Fruit fly (Drosophila melanogaster): Measurements from ENCODE around the gene CG31954.

CG31954 gene

DNA sequence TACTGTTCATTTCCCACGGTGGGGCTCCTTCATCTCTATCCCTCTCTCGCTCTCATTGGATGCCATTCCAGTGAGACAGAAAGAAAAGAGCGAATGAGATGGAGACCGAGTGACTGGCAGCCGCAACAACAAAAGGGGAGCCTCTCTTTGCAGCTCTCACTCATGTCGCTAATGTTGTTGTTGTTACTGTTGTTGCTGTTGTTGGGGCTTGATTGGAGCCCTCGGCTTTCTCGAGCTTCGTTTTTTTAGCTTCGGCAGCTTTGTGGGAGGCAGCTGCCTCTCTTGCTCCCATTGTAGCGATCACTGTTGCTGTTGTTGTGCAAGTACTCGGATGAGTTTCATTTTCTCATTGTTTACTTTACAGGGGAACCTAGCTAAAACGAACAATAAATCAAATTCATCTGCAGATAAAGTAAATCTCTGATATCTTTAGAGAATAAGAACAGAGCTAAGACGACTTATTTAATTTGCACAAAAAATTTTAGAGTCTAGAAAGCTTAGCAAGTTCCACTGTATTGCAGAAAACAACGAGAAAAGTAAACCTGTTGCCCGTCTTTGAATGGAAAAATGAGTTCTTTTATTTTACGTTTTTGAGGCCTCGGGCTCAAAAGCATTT lies 24.4 kb upstream of the CG31954 start:
- TF ChIP-seq noc (tag; optimal IDR thresholded peaks at IDR 0.05), result peak; percentile 10

DNA sequence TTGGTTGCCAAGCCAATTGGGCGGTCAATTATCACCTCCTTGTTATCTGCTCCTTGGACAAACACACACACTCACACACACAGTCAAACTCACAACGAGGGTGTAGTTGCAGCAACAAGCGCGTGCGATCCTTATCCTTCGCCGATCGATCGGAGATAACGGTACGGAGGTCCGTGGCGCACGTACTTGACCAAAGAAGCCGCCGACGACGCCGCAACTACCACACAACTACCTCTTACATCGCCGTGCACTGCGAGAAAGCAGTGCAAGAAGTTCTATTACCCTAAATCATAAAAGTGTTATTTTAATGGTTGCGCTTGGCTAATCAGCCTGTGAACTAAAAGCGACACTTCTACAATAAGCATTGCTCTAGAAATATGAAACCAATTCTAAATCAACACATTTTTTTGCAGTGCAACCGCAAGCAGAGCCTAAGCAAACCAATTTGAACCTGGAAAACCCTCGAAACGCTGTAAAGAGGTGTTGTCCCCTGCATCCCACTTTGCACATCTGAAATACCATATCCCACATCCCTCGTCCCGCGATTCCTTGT lies 23.1 kb upstream of the CG31954 start:
- no peak for TF ChIP-seq noc (tag; optimal IDR thresholded peaks at IDR 0.05)

DNA sequence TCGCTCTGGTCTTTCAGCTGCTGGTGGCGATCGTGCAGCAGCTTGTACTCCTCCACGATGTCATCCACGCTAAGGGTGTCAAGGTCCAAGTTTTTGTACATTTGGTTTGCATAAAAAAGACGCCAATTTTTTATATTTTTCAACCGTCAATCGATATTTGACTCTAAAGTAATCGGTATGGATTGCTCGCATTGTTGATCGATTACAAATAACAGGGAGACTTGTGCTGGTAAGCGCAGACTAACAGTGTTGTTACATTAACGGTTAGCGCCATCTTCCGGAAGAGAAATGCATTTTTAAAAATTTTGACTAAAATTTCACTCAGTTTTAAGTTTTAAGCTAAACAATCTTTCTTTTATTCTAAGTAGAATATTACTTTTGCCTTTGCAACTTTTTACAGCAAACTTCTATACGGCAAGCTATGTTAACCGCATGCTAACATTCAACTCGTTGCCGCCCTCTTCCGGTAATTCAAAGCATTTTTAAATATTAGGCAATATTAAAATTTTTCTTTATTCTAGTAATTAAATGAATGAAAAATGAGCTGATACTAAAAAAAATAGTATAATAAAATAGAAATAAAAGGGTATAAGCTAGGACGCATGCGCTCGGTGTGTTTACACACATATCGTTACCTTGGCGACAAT lies 20.4 kb upstream of the CG31954 start, which contains the start of the genes Spindly and IFT57:
Gene Spindly, minus strand, starts transcription at position 132 of the 647 bp plus-strand sequence.
Gene IFT57, plus strand, starts transcription at position 604 of the 647 bp plus-strand sequence.
- TF ChIP-seq noc (tag; optimal IDR thresholded peaks at IDR 0.05), result no peak

DNA sequence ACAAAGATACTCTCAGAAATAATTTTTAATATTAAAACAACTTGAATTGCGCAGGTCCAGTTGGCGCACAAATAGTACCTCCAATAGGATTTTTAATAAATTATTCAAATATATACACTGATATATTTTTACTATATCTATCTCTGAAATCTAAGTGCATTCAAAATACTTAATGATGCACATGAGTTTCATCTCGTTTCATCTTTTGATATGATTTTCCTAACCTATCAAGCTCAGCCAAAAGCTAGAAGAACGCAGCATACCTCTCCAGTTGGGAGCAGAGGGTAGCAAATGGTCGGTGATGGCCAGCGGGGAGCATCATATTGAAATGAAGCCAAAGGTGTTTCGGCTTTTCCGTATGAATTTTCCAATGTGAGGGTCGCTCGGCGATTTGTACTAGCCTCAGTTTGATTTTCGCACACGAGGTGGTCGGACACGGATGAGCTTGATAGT lies 14.9 kb upstream of the CG31954 start, which contains the start of gene CG8852:
Gene CG8852, plus strand, starts transcription at position 403 of the 453 bp plus-strand sequence.
- TF ChIP-seq noc (tag; optimal IDR thresholded peaks at IDR 0.05), result no peak

DNA sequence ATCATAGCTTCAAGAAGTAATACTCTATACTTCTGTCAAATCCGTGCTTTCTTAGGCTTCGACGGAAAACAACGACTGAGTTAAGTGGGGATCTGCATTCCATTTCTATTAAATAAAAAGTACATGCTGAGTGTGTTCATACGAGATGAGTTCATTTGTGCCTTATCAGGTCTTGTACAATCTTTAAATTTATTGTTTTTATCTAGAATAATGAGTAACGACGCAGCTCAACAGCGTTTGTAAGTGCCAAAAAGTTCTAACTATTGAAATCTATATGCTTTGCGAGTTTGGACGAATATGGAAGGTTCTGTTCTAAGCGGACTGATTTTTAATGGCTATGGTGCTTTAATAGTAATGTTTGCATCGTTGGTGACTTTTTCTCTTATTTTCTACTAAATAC lies 14.1 kb upstream of the CG31954 start, which contains the start of gene Sr-CIV:
Gene Sr-CIV, minus strand, starts transcription at position 101 of the 400 bp plus-strand sequence.
- no peak for TF ChIP-seq noc (tag; optimal IDR thresholded peaks at IDR 0.05)

DNA sequence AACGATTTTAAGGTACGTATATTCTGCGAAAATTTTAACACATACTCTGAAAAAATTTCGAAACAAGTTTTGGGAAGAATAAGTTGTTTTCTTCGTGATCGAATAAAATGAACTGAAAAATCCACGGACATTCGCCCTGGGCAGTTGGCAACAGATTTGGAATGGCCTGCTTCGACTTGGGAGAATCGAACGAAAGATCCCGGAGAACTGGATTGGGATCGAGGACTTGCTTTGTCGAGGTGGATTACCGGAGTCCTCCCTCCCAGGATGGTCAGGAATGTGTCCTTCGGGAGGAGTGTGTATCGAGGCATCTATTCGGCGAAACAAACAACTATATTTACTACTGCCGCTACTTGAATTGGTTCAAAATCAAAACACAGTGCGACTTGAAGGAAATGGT lies 9.6 kb upstream of the CG31954 start, which contains the start of the genes CG3213 and CG8851:
Gene CG3213, minus strand, starts transcription at position 101 of the 400 bp plus-strand sequence.
Gene CG8851, plus strand, starts transcription at position 127 of the 400 bp plus-strand sequence.
- no peak for TF ChIP-seq noc (tag; optimal IDR thresholded peaks at IDR 0.05)

DNA sequence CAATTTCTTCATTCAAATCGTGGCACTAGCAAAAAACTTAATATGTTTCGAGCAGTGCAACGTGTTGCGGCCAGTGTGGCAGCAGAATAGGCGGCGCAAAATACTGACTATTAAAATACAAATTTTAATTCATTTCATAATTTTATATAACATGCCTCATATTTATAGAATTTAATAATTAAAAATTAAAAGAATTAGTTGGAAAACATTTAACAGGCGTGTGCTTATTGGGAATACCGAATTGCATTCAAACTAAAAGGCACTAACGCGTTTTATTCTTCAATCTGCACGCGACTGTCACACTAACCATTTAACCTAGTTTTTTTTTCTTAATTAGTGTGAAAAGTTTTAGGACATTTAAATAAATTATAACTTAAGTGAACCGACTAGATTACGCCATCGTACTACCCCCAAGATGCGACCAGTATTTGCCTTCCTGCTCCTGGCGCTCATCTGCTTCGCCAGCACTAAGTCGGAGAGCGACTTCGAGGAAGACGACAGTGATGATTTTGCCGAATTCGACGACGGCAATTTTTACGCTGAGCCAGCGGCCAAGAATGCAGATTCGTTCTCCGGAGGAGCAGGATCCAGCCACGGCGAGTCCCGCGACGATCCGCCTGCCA lies 4.8 kb upstream of the CG31954 start, which contains the start of the genes LeuRS and CG17593:
Gene LeuRS, minus strand, starts transcription at position 88 of the 623 bp plus-strand sequence.
Gene CG17593, plus strand, starts transcription at position 304 of the 623 bp plus-strand sequence.
- no peak for TF ChIP-seq noc (tag; optimal IDR thresholded peaks at IDR 0.05)

DNA sequence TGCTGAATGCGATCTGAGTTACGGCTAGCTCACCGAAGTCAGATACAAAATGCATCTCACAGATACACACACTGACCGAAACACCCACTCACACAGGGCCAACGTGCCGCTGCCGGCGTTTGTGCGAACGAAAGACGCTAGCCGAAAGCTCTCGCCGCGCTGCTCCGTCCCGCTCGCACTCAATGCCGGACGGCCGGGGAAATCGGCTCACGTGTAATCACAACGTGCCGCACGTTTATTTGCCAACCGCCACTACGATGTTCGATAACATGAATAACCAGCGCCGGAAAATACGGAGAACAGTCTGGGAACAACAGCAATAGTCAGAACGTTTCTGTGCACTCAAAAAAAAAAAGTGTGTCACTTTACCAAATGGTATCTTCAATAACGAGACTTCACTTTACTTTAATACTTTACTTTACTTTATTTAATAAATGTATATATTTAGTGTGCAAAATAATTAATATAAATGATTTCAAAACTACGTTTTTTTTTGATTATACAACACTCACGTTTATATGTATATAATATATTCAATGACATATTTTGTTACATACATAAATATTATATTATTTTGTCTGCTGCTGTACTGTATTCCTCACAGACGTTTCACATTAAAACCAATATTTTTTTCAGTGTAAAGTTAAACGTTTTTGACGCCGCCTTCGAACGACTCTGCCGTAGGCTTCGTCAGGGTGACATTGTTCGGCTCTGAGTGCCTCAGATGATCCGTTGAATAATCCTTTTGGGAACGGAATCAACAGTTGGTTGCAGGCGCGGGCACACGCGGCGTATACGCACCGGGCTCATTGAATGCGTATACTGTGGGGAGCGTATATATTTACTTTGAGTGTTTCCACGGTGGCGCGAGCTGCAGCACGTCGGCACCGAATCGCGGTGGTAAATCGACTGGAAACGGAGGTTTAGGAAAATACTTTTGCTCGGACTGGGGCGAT lies 2.4 kb downstream of the CG31954 start, which contains the start of gene tim:
Gene tim, minus strand, starts transcription at position 911 of the 956 bp plus-strand sequence.
- TF ChIP-seq noc (tag; optimal IDR thresholded peaks at IDR 0.05), result no peak

DNA sequence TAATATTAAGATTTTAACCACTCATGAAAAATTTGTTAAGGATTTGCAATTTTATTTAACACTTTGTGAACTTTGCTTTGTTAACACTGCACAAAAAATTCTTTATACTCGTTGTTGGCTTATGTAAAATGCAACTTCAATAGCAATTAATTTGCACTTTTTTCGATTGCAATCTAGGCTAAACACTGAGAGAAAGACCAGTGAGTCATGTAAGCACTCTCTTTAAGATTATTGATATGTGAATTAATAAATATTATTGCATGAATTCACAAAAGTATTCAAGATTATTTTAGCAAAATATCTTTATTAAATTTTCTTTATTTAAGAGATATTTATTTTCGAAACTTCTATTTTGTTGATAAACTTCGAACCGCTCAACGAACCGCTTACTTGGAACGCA lies 3.1 kb downstream of the CG31954 start:
- no peak for TF ChIP-seq noc (tag; optimal IDR thresholded peaks at IDR 0.05)

DNA sequence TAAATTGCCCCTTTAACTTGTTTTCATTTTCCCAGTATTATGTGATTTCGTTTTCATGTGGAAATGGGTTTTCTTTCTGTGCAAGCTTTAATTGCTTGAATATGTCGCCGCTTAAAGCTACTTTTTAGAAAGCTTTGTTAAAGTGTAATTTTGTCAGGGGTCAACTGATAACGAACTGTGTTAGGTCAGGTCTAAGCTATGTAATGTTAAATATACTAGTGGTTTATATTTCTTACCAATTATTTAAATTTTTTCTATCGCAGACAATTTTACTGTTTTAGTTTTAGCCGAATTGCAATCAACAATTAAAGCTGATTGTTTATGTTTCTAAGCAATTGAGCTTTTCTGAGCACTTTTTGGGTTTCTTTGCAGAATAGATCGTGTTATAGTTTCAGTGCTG lies 3.6 kb downstream of the CG31954 start:
- TF ChIP-seq noc (tag; optimal IDR thresholded peaks at IDR 0.05), result no peak

DNA sequence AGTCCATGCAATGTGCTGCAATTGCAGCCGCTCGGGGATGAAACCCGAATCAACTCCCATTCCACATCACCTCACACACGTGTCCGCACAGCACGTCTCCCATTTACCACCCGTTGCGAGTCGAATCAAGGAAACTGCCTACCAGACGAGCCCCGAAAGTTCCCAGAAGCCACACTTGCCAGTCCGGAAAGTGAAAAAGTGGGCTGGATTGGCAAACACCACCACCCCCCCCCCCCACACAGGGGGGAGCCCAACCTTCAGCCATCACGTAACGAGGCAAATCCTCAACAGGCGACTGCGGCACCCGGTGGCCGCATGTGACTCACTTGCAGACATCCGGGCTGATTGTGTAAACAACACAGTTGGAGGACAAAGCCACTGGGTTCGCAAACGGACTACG lies 5.1 kb downstream of the CG31954 start:
- TF ChIP-seq noc (tag; optimal IDR thresholded peaks at IDR 0.05), result no peak

DNA sequence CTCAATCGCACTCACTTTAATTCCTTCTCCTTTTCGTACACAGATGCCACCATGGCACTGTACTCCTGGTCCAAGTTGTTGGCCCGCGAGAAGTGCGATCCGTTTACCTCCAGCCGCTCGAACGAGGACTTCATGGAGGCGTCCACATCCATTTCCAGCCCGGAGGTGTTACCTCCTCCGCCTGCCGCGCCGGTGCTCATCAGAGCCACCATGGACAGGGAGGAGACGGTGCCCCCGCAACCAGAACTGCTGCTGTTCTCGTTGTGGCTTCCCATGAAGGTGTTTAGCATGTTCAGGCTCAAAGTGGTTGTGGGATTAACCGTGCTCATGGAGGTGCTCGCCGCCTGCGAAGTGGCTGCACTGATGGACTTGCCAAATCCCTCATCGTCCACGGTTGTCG lies 14.4 kb downstream of the CG31954 start:
- TF ChIP-seq noc (tag; optimal IDR thresholded peaks at IDR 0.05), result no peak

DNA sequence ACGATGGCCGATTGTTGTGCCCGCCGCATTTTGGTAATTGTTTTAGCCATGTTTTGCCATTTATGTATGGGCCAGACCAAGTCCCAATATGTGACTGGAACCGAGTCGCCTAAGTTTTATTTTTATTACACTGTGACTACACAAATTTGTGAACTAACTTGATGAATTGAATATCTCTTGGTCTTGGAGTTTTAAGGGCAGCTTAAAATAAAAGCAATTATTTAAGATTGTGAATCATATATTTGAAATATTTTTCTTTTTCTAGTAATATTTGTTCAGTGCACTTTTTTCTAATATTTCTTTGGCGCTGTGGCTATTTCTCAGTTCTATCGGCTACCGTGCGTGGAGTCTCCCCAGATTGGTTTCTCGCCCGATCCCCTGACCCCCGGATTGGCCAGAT lies 16.4 kb downstream of the CG31954 start:
- TF ChIP-seq noc (tag; optimal IDR thresholded peaks at IDR 0.05), result no peak

DNA sequence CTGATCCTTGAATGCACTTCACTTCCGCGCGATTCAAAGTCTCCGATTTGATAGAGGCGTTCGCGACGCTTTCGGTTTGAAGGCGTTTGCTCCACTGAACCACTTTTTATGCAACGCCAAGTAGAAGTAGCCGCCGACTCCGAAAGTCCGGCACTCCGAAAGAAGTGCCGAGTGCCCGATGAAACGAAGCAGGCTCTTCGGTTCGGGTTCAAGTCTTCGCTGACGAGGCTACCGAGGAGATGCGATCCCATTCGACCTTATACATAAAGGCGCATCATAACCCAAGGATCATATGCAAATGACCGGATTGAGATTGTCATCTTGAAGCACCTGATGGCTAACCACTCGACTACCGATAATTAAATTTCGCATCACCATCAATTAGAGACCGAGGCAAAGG lies 18.9 kb downstream of the CG31954 start, which contains the start of gene CG15414:
Gene CG15414, minus strand, starts transcription at position 101 of the 400 bp plus-strand sequence.
- TF ChIP-seq noc (tag; optimal IDR thresholded peaks at IDR 0.05), result no peak

DNA sequence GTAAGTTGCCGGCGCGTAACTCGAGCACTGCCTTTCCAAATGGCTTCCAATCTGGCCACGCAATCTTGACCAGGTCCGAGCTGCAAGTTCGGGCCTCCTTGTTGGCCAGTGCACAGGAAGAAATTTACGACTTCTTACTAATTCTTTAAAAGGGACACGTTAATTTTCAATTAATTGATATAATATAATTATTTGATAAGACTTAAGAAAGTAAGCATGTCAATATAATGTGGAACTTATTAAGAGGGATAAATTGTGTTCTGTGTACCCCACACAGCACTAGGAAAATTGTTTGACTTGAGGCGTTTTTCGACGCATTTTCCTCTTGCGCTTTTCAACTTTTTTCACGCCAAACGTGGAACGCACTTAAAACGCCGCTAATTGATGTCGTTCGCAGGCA lies 24.4 kb downstream of the CG31954 start:
- TF ChIP-seq noc (tag; optimal IDR thresholded peaks at IDR 0.05), result no peak

Measured in whole organism, larva.